Fruit fly (Drosophila melanogaster): ENCODE measurements around the gene yata.

The yata gene

dm6 chr3R:29716782-29717317 is 32.2 kb upstream of the yata start, which contains the start of gene Obp99b (continued):
- TF ChIP-seq CG12391 (tag; optimal IDR thresholded peaks at IDR 0.05) (peak; percentile 29), Oli (tag; optimal IDR thresholded peaks at IDR 0.05) (peak; percentile 70), CG6654 (GFP tag; optimal IDR thresholded peaks at IDR 0.05) (peak; percentile 73), sim (GFP tag; IDR thresholded peaks at IDR 0.05) (peak; percentile 74; the same call in 1 of the 2 replicates), CG11456 (GFP tag; IDR thresholded peaks at IDR 0.05) (peak; percentile 96), Dad (GFP tag; optimal IDR thresholded peaks at IDR 0.05) (peak; percentile 63), Tbp (GFP tag; optimal IDR thresholded peaks at IDR 0.05) (no peak), D19B (GFP tag; optimal IDR thresholded peaks at IDR 0.05) (peak; percentile 54), abd-A (tag; optimal IDR thresholded peaks at IDR 0.05) (no peak), HHEX (GFP tag; optimal IDR thresholded peaks at IDR 0.05) (peak; percentile 87), CG7271 (tag; optimal IDR thresholded peaks at IDR 0.05) (peak; percentile 79), Hsf (GFP tag; optimal IDR thresholded peaks at IDR 0.05) (peak; percentile 84), CG4820 (GFP tag; optimal IDR thresholded peaks at IDR 0.05) (peak; percentile 76), CG3995 (GFP tag; optimal IDR thresholded peaks at IDR 0.05) (no peak), stwl (tag; optimal IDR thresholded peaks at IDR 0.05) (peak; percentile 32), chif (GFP tag; optimal IDR thresholded peaks at IDR 0.05) (peak; percentile 56 to 84), Bdp1 (GFP tag; optimal IDR thresholded peaks at IDR 0.05) (peak; percentile 71), rib (GFP tag; IDR thresholded peaks at IDR 0.05) (no peak), CG2199 (GFP tag; IDR thresholded peaks at IDR 0.05) (peak; percentile 95), Camta (GFP tag; optimal IDR thresholded peaks at IDR 0.05) (peak; percentile 73), Hand (GFP tag; optimal IDR thresholded peaks at IDR 0.05) (no peak), CG3847 (GFP tag; IDR thresholded peaks at IDR 0.05) (peak; percentile 64), MBD-R2 (GFP tag; IDR thresholded peaks at IDR 0.05) (0 out of 2 replicates have a peak, but pooled peaks have one; percentile 18), CG10543 (GFP tag; optimal IDR thresholded peaks at IDR 0.05) (peak; percentile 63), br (optimal IDR thresholded peaks at IDR 0.05) (no peak), dmrt99B (tag; optimal IDR thresholded peaks at IDR 0.05) (peak; percentile 82), CG4282 (GFP tag; optimal IDR thresholded peaks at IDR 0.05) (peak; percentile 14), Trl (optimal IDR thresholded peaks at IDR 0.05) (peak in 1 of 2 experiments; percentile 10), Trl (GFP tag; optimal IDR thresholded peaks at IDR 0.05) (peak; percentile 85), CG14441 (GFP tag; IDR thresholded peaks at IDR 0.05) (peak; percentile 69), CG3163 (GFP tag; optimal IDR thresholded peaks at IDR 0.05) (peak; percentile 20), caup (GFP tag; optimal IDR thresholded peaks at IDR 0.05; ENCODE audit: severe bottlenecking) (peak; percentile 85), otp (GFP tag; IDR thresholded peaks at IDR 0.05) (peak; percentile 89), CG15269 (tag; optimal IDR thresholded peaks at IDR 0.05) (peak; percentile 73), CG9437 (GFP tag; optimal IDR thresholded peaks at IDR 0.05) (peak; percentile 60), gsb-n (tag; optimal IDR thresholded peaks at IDR 0.05) (peak; percentile 67), NC2α (GFP tag; optimal IDR thresholded peaks at IDR 0.05) (peak; percentile 65), CG18599 (GFP tag; optimal IDR thresholded peaks at IDR 0.05) (peak; percentile 44), Atf6 (GFP tag; IDR thresholded peaks at IDR 0.05) (peak; percentile 50; the same call in 1 of the 2 replicates), wor (GFP tag; IDR thresholded peaks at IDR 0.05) (peak; percentile 57), vvl (GFP tag; IDR thresholded peaks at IDR 0.05) (peak; percentile 89), toy (GFP tag; IDR thresholded peaks at IDR 0.05) (no peak), HLH4C (GFP tag; IDR thresholded peaks at IDR 0.05; ENCODE audit: partially characterized antibody) (no peak), CG6254 (GFP tag; optimal IDR thresholded peaks at IDR 0.05) (peak; percentile 91), Doc3 (GFP tag; IDR thresholded peaks at IDR 0.05; ENCODE audit: partially characterized antibody) (no peak), CG7745 (tag; optimal IDR thresholded peaks at IDR 0.05) (peak; percentile 49), gcm2 (GFP tag; optimal IDR thresholded peaks at IDR 0.05) (peak; percentile 35), CG9609 (GFP tag; optimal IDR thresholded peaks at IDR 0.05) (peak; percentile 76), PHDP (tag; optimal IDR thresholded peaks at IDR 0.05) (peak; percentile 76), fd102C (GFP tag; optimal IDR thresholded peaks at IDR 0.05) (peak; percentile 73), C15 (GFP tag; IDR thresholded peaks at IDR 0.05) (0 out of 3 replicates have a peak, but pooled peaks have one; percentile 35)

Measured in whole organism, embryonic.